Fruit fly (Drosophila melanogaster) whole organism, embryonic: ENCODE results near the gene Ctu2.
A peak's percentile ranks its signal among the peaks of the same experiment; 100 is the strongest.

Experiments used
- ATbp ChIP-seq: fragments of 200-800 bp; sonication (Bioruptor generic); optimal IDR thresholded peaks from 2 replicates; lab custom pipeline; 2017; ENCODE audit warnings: missing biosample characterization, mild to moderate bottlenecking, missing genetic modification characterization, missing genetic modification reagents
- Ada2b ChIP-seq: fragments of 200-800 bp; sonication (Bioruptor generic); IDR thresholded peaks from 2 replicates; pipeline ENCODE4 v1.3.6; 2022; ENCODE audit warnings: missing biosample characterization, missing genetic modification characterization
- Asciz ChIP-seq: fragments of 200-800 bp; sonication (Bioruptor generic); optimal IDR thresholded peaks from 2 replicates; lab custom pipeline; 2017; ENCODE audit warnings: missing biosample characterization, mild to moderate bottlenecking, missing genetic modification characterization, missing genetic modification reagents
- Bgb ChIP-seq: fragments of 200-800 bp; sonication (Bioruptor generic); IDR thresholded peaks from 2 replicates; pipeline ENCODE4 v1.3.6; 2022; ENCODE audit warnings: missing biosample characterization, missing genetic modification characterization; ENCODE audit not compliant: partially characterized antibody
- Bteb2 ChIP-seq: fragments of 200-800 bp; sonication (Bioruptor generic); optimal IDR thresholded peaks from 2 replicates; lab custom pipeline; 2016; ENCODE audit warnings: missing biosample characterization, missing genetic modification characterization
- CG12942 ChIP-seq: fragments of 200-800 bp; sonication (Bioruptor generic); optimal IDR thresholded peaks from 3 replicates; lab custom pipeline; 2016; ENCODE audit warnings: missing biosample characterization, missing genetic modification characterization
- CG15269 ChIP-seq: fragments of 200-800 bp; sonication (Bioruptor generic); optimal IDR thresholded peaks from 2 replicates; lab custom pipeline; 2018; ENCODE audit warnings: missing biosample characterization, mild to moderate bottlenecking, missing genetic modification characterization, moderate library complexity
- CG1792 ChIP-seq: fragments of 200-800 bp; sonication (Bioruptor generic); optimal IDR thresholded peaks from 2 replicates; lab custom pipeline; 2016; ENCODE audit warnings: missing biosample characterization, missing genetic modification characterization
- CG18476 ChIP-seq: fragments of 200-800 bp; sonication (Bioruptor generic); optimal IDR thresholded peaks from 2 replicates; lab custom pipeline; 2016; ENCODE audit warnings: missing biosample characterization, mild to moderate bottlenecking, missing genetic modification characterization
- CG2116 ChIP-seq: fragments of 200-800 bp; sonication (Bioruptor generic); optimal IDR thresholded peaks from 3 replicates; lab custom pipeline; 2018; ENCODE audit warnings: missing biosample characterization, mild to moderate bottlenecking, missing genetic modification characterization
- CG2678 ChIP-seq: fragments of 200-800 bp; sonication (Bioruptor generic); optimal IDR thresholded peaks from 3 replicates; lab custom pipeline; 2019; ENCODE audit warnings: missing biosample characterization, mild to moderate bottlenecking, missing genetic modification characterization, moderate library complexity
- CG2712 ChIP-seq: fragments of 200-800 bp; optimal IDR thresholded peaks from 3 replicates; lab custom pipeline; 2019; ENCODE audit warnings: missing biosample characterization, mild to moderate bottlenecking, missing genetic modification characterization, moderate library complexity
- CG31224 ChIP-seq: fragments of 200-800 bp; sonication (Bioruptor generic); IDR thresholded peaks from 2 replicates; pipeline ENCODE4 v1.3.6; 2022; ENCODE audit warnings: missing biosample characterization, missing genetic modification characterization
- CG32772 ChIP-seq: fragments of 200-800 bp; sonication (Bioruptor generic); IDR thresholded peaks from 2 replicates; pipeline ENCODE4 v1.3.6; 2022; ENCODE audit warnings: missing biosample characterization, missing genetic modification characterization
- CG4360 ChIP-seq: fragments of 200-800 bp; sonication (Bioruptor generic); IDR thresholded peaks from 2 replicates; pipeline ENCODE4 v1.3.6; 2022; ENCODE audit warnings: missing biosample characterization, missing genetic modification characterization
- CG4707 ChIP-seq: fragments of 200-800 bp; sonication (Bioruptor generic); optimal IDR thresholded peaks from 2 replicates; lab custom pipeline; 2018; ENCODE audit warnings: missing biosample characterization, mild to moderate bottlenecking, missing genetic modification characterization, moderate library complexity
- CG6272 ChIP-seq: fragments of 200-800 bp; sonication (Bioruptor generic); IDR thresholded peaks from 2 replicates; pipeline ENCODE4 v1.3.6; 2022; ENCODE audit warnings: missing biosample characterization, missing genetic modification characterization
- CG7556 ChIP-seq: fragments of 200-800 bp; sonication (Bioruptor generic); optimal IDR thresholded peaks from 2 replicates; lab custom pipeline; 2017; ENCODE audit warnings: missing biosample characterization, mild to moderate bottlenecking, missing genetic modification characterization
- CG8765 ChIP-seq: fragments of 200-800 bp; sonication (Bioruptor generic); IDR thresholded peaks from 2 replicates; pipeline ENCODE4 v1.3.6; 2022; ENCODE audit warnings: missing biosample characterization, missing genetic modification characterization
- Camta ChIP-seq: fragments of 200-800 bp; sonication (Bioruptor generic); optimal IDR thresholded peaks from 2 replicates; lab custom pipeline; 2016; ENCODE audit warnings: missing biosample characterization, missing genetic modification characterization
- Dfd ChIP-seq, 2 experiments: fragments of >200 bp; optimal IDR thresholded peaks; 2 replicates each; lab custom pipeline; 2017; ENCODE audit warnings: missing biosample characterization in 2 of 2, missing genetic modification characterization in 2 of 2
- Doc3 ChIP-seq: fragments of 200-800 bp; sonication (Bioruptor generic); IDR thresholded peaks from 3 replicates; pipeline ENCODE4 v1.3.6; 2022; ENCODE audit warnings: missing biosample characterization, missing genetic modification characterization; ENCODE audit not compliant: partially characterized antibody
- Fer1 ChIP-seq: fragments of 200-800 bp; sonication (Bioruptor generic); optimal IDR thresholded peaks from 2 replicates; lab custom pipeline; 2017; ENCODE audit warnings: missing biosample characterization, mild to moderate bottlenecking, missing genetic modification characterization
- Fer2 ChIP-seq: fragments of 200-800 bp; sonication (Bioruptor generic); optimal IDR thresholded peaks from 2 replicates; lab custom pipeline; 2018; ENCODE audit warnings: missing biosample characterization, mild to moderate bottlenecking, missing genetic modification characterization, moderate library complexity
- Fer3 ChIP-seq: fragments of 200-800 bp; sonication (Bioruptor generic); optimal IDR thresholded peaks from 2 replicates; lab custom pipeline; 2018; ENCODE audit warnings: missing biosample characterization, mild to moderate bottlenecking, missing genetic modification characterization, moderate library complexity
- Gug ChIP-seq: fragments of 200-800 bp; sonication (Bioruptor generic); IDR thresholded peaks from 4 replicates; pipeline ENCODE4 v1.3.6; 2022; ENCODE audit warnings: missing biosample characterization, missing genetic modification characterization
- Hmr ChIP-seq: fragments of 200-800 bp; sonication (Bioruptor generic); optimal IDR thresholded peaks from 3 replicates; lab custom pipeline; 2017; ENCODE audit warnings: mild to moderate bottlenecking, missing biosample characterization, missing genetic modification reagents, missing genetic modification characterization
- Lpt ChIP-seq: fragments of >200 bp; optimal IDR thresholded peaks from 2 replicates; lab custom pipeline; 2018; ENCODE audit warnings: missing biosample characterization, missing genetic modification characterization
- Nf-YB ChIP-seq: fragments of 200-800 bp; sonication (Bioruptor generic); optimal IDR thresholded peaks from 3 replicates; lab custom pipeline; 2019; ENCODE audit warnings: missing biosample characterization, mild to moderate bottlenecking, missing genetic modification characterization, moderate library complexity
- Nf-YC ChIP-seq: fragments of 200-800 bp; optimal IDR thresholded peaks from 3 replicates; lab custom pipeline; 2019; ENCODE audit warnings: missing biosample characterization, mild to moderate bottlenecking, missing genetic modification characterization, moderate library complexity
- PHDP ChIP-seq: fragments of 200-800 bp; sonication (Bioruptor generic); optimal IDR thresholded peaks from 3 replicates; lab custom pipeline; 2018; ENCODE audit warnings: missing biosample characterization, mild to moderate bottlenecking, missing genetic modification characterization, moderate library complexity
- Poxn ChIP-seq: fragments of 200-800 bp; sonication (Bioruptor generic); IDR thresholded peaks from 2 replicates; pipeline ENCODE4 v1.3.6; 2022; ENCODE audit warnings: missing biosample characterization, missing genetic modification characterization
- Spps ChIP-seq: fragments of 200-800 bp; sonication (Bioruptor generic); optimal IDR thresholded peaks from 2 replicates; lab custom pipeline; 2018; ENCODE audit warnings: missing biosample characterization, mild to moderate bottlenecking, missing genetic modification characterization
- abd-A ChIP-seq: fragments of 200-800 bp; sonication (Bioruptor generic); optimal IDR thresholded peaks from 3 replicates; lab custom pipeline; 2019; ENCODE audit warnings: missing biosample characterization, mild to moderate bottlenecking, missing genetic modification characterization, moderate library complexity
- ac ChIP-seq: fragments of 200-800 bp; sonication (Bioruptor generic); optimal IDR thresholded peaks from 3 replicates; lab custom pipeline; 2017; ENCODE audit warnings: missing biosample characterization, mild to moderate bottlenecking, missing genetic modification characterization
- bbx ChIP-seq: fragments of 200-800 bp; sonication (Bioruptor generic); IDR thresholded peaks from 2 replicates; pipeline ENCODE4 v1.3.6; 2022; ENCODE audit warnings: missing biosample characterization, missing genetic modification characterization; ENCODE audit not compliant: partially characterized antibody
- cwo ChIP-seq: fragments of 200-800 bp; sonication (Bioruptor generic); optimal IDR thresholded peaks from 3 replicates; lab custom pipeline; 2017; ENCODE audit warnings: missing biosample characterization, missing genetic modification characterization, mild to moderate bottlenecking, moderate library complexity, missing genetic modification reagents
- dpn ChIP-seq, 2 experiments: fragments of 200-800 bp; sonication (Bioruptor generic); optimal IDR thresholded peaks; 3 replicates each; lab custom pipeline; 2016; ENCODE audit warnings: missing biosample characterization in 2 of 2, missing genetic modification characterization in 2 of 2
- eve ChIP-seq, 2 experiments: fragments of >200 bp; optimal IDR thresholded peaks; 2 replicates each; lab custom pipeline; 2017; ENCODE audit warnings: missing biosample characterization in 2 of 2, missing genetic modification characterization in 2 of 2
- fd64A ChIP-seq: fragments of 200-800 bp; sonication (Bioruptor generic); optimal IDR thresholded peaks from 3 replicates; lab custom pipeline; 2018; ENCODE audit warnings: missing biosample characterization, mild to moderate bottlenecking, missing genetic modification characterization
- fru ChIP-seq: fragments of >200 bp; optimal IDR thresholded peaks from 2 replicates; lab custom pipeline; 2017
- grn ChIP-seq: fragments of 200-800 bp; sonication (Bioruptor generic); optimal IDR thresholded peaks from 3 replicates; lab custom pipeline; 2017; ENCODE audit warnings: missing biosample characterization, missing genetic modification characterization
- gsb ChIP-seq: fragments of 200-800 bp; sonication (Bioruptor generic); IDR thresholded peaks from 2 replicates; pipeline ENCODE4 v1.3.6; 2022; ENCODE audit warnings: missing biosample characterization, missing genetic modification characterization
- insv ChIP-seq, 2 experiments: fragments of 200-800 bp; sonication (Bioruptor generic); optimal IDR thresholded peaks; 3 replicates each; lab custom pipeline; 2016 to 2018; ENCODE audit warnings: missing biosample characterization in 2 of 2, missing genetic modification characterization in 2 of 2
- nom ChIP-seq: fragments of 200-800 bp; sonication (Bioruptor generic); optimal IDR thresholded peaks from 2 replicates; lab custom pipeline; 2017; ENCODE audit warnings: missing biosample characterization, missing genetic modification characterization, mild to moderate bottlenecking, moderate library complexity, missing genetic modification reagents
- row ChIP-seq: fragments of 200-800 bp; sonication (Bioruptor generic); IDR thresholded peaks from 3 replicates; pipeline ENCODE4 v1.3.6; 2022; ENCODE audit warnings: missing biosample characterization, missing genetic modification characterization
- sob ChIP-seq: fragments of 200-800 bp; sonication (Bioruptor generic); IDR thresholded peaks from 2 replicates; pipeline ENCODE4 v1.3.6; 2022; ENCODE audit warnings: missing biosample characterization, missing genetic modification characterization
- stc ChIP-seq: fragments of 200-800 bp; sonication (Bioruptor generic); IDR thresholded peaks from 2 replicates; pipeline ENCODE4 v1.3.6; 2022; ENCODE audit warnings: missing biosample characterization, missing genetic modification characterization
- vvl ChIP-seq: fragments of 200-800 bp; sonication (Bioruptor generic); IDR thresholded peaks from 2 replicates; pipeline ENCODE4 v1.3.6; 2022; ENCODE audit warnings: missing biosample characterization, missing genetic modification characterization
- zen ChIP-seq: fragments of 200-800 bp; sonication (Bioruptor generic); optimal IDR thresholded peaks from 3 replicates; lab custom pipeline; 2018; ENCODE audit warnings: missing biosample characterization, mild to moderate bottlenecking, missing genetic modification characterization, moderate library complexity

The Ctu2 gene

DNA sequence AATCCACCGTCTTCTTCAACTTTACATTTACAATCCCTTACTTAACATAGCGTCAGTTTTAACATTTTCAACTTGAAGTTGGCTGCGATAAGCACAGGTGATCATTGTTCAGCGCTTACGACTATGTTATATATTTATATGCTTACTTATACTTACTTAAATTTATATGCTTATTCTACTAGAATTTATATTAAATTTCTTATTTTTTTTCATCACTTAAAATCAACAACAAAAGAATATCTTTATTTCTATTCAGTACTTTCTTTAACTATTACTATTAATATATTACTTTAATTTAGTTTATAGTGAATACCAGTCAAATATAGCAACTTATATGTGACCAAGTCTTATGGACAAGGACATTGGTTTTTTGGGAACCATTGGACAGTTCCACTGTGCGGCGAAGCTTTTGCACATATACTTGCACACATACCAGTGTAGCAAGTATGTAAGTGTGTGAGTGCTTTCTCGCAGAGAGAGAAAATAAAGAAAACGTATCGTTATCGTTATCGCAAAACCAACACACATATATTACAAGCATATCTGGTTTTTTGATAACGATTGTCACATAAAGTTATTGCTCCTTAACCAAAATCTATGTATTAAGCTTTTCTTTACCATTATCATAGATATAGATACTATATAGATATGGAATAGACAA, 24.2 kb upstream of the Ctu2 start, which contains the start of gene Hasp (continued):
- peak; percentile 28 for TF ChIP-seq CG7556 (GFP tag; lab: Kevin White, UChicago)
- peak; percentile 79 for TF ChIP-seq CG4707 (GFP tag; lab: Kevin White, UChicago)
- TF ChIP-seq Spps (tag; lab: Kevin White, UChicago): peak; percentile 52
- TF ChIP-seq CG2116: peak; percentile 72
- TF ChIP-seq Lpt: no peak
- no peak for TF ChIP-seq zen (tag; lab: Kevin White, UChicago)
- no peak for TF ChIP-seq grn (GFP tag; lab: Kevin White, UChicago)
- TF ChIP-seq Bgb (GFP tag; lab: Robert Waterston, UW): peak; percentile 58
- TF ChIP-seq vvl (GFP tag; lab: Robert Waterston, UW): peak; percentile 83
- TF ChIP-seq Fer2 (tag; lab: Kevin White, UChicago): no peak
- peak; percentile 89 for TF ChIP-seq bbx (GFP tag; lab: Robert Waterston, UW)
- no peak for TF ChIP-seq eve (GFP tag; optimal IDR thresholded peaks at IDR 0.05; lab: Kevin White, UChicago)
- TF ChIP-seq sob (GFP tag; lab: Robert Waterston, UW): peak; percentile 65
- no peak for TF ChIP-seq ac (GFP tag; lab: Kevin White, UChicago)
- no peak for TF ChIP-seq CG32772 (GFP tag; lab: Robert Waterston, UW)
- peak; percentile 56 for TF ChIP-seq Fer3
- TF ChIP-seq Nf-YB (GFP tag; lab: Kevin White, UChicago): peak; percentile 10
- no peak for TF ChIP-seq CG6272 (GFP tag; lab: Robert Waterston, UW)
- peak; percentile 68 for TF ChIP-seq CG2678 (tag; lab: Kevin White, UChicago)
- no peak for TF ChIP-seq CG15269
- TF ChIP-seq Ada2b (GFP tag; lab: Robert Waterston, UW): 0 out of 2 replicates have a peak, but pooled peaks have one; percentile 23
- peak; percentile 58 for TF ChIP-seq Asciz (GFP tag; lab: Kevin White, UChicago)
- TF ChIP-seq Gug (GFP tag; lab: Robert Waterston, UW): peak; percentile 45; the same call in 2 of the 4 replicates
- TF ChIP-seq nom: no peak
- peak; percentile 51; the same call in 1 of the 2 replicates for TF ChIP-seq stc (GFP tag; lab: Robert Waterston, UW)
- peak; percentile 44 for TF ChIP-seq ATbp (GFP tag; lab: Kevin White, UChicago)
- no peak for TF ChIP-seq CG4360 (GFP tag; lab: Robert Waterston, UW)
- peak; percentile 46 for TF ChIP-seq CG12942 (GFP tag; lab: Kevin White, UChicago)
- TF ChIP-seq Nf-YC (tag; lab: Kevin White, UChicago): peak; percentile 48
- TF ChIP-seq CG8765 (GFP tag; lab: Robert Waterston, UW): no peak
- peak; percentile 55 for TF ChIP-seq Fer1 (GFP tag; lab: Kevin White, UChicago)
- TF ChIP-seq dpn (GFP tag; optimal IDR thresholded peaks at IDR 0.05; lab: Kevin White, UChicago): peak in 1 of 2 experiments; percentile 62
- peak; percentile 43 for TF ChIP-seq Hmr
- TF ChIP-seq fd64A (GFP tag; lab: Kevin White, UChicago): no peak
- TF ChIP-seq Camta (GFP tag; lab: Kevin White, UChicago): no peak
- no peak for TF ChIP-seq Poxn (GFP tag; lab: Robert Waterston, UW)
- no peak for TF ChIP-seq fru (lab: Kevin White, UChicago)
- TF ChIP-seq Doc3 (GFP tag; lab: Robert Waterston, UW): peak; percentile 50; the same call in 2 of the 3 replicates
- TF ChIP-seq Bteb2: no peak
- peak; percentile 61 for TF ChIP-seq PHDP (tag; lab: Kevin White, UChicago)
- no peak for TF ChIP-seq CG1792 (GFP tag; lab: Kevin White, UChicago)
- peak; percentile 42 for TF ChIP-seq CG18476 (GFP tag; lab: Kevin White, UChicago)
- no peak for TF ChIP-seq Dfd (GFP tag; optimal IDR thresholded peaks at IDR 0.05; lab: Kevin White, UChicago)
- TF ChIP-seq insv (GFP tag; optimal IDR thresholded peaks at IDR 0.05; lab: Kevin White, UChicago): no peak
- peak; percentile 77 for TF ChIP-seq row (GFP tag; lab: Robert Waterston, UW)
- TF ChIP-seq CG2712: peak; percentile 72
- TF ChIP-seq gsb: no peak
- TF ChIP-seq cwo: peak; percentile 29
- TF ChIP-seq abd-A (tag; lab: Kevin White, UChicago): no peak
- peak; percentile 50; the same call in 1 of the 2 replicates for TF ChIP-seq CG31224 (GFP tag; lab: Robert Waterston, UW)
